Worm (Caenorhabditis elegans) whole organism, L2 larva: ENCODE measurements around the gene K02A6.1.
A peak's percentile ranks its signal among the peaks of the same experiment; 100 is the strongest.

ENCODE experiments used
- C34F6.9 ChIP-seq: fragments of 150-350 bp; optimal IDR thresholded peaks from 2 replicates; lab custom pipeline; 2014; ENCODE audit warnings: missing biosample characterization, missing genetic modification characterization
- F13H6.1 ChIP-seq: sonication (generic microtip); optimal IDR thresholded peaks from 2 replicates; lab custom pipeline; 2016; ENCODE audit warnings: missing genetic modification characterization, missing compliant biosample characterization
- Y55F3AM.14 ChIP-seq: fragments of 200-800 bp; sonication (Bioruptor generic); optimal IDR thresholded peaks from 2 replicates; lab custom pipeline; 2018; ENCODE audit warnings: mild to moderate bottlenecking, missing genetic modification characterization, missing compliant biosample characterization
- ZK546.5 ChIP-seq: sonication (generic microtip); optimal IDR thresholded peaks from 2 replicates; lab custom pipeline; 2017; ENCODE audit warnings: missing biosample characterization, missing genetic modification characterization
- alr-1 ChIP-seq: fragments of 150-350 bp; optimal IDR thresholded peaks from 2 replicates; lab custom pipeline; 2014; ENCODE audit warnings: missing biosample characterization, missing genetic modification characterization
- aly-2 ChIP-seq: fragments of 150-350 bp; optimal IDR thresholded peaks from 2 replicates; lab custom pipeline; 2014; ENCODE audit warnings: missing biosample characterization, missing genetic modification characterization
- ama-1 ChIP-seq: fragments of 150-350 bp; optimal IDR thresholded peaks from 2 replicates; lab custom pipeline; 2018; ENCODE audit warnings: inconsistent platforms
- blmp-1 ChIP-seq: sonication (generic microtip); optimal IDR thresholded peaks from 2 replicates; lab custom pipeline; 2017; ENCODE audit warnings: missing genetic modification characterization, mild to moderate bottlenecking, missing compliant biosample characterization, antibody characterized with exemption, moderate library complexity; ENCODE audit not compliant: insufficient read depth
- ceh-16 ChIP-seq: fragments of 150-350 bp; optimal IDR thresholded peaks from 2 replicates; lab custom pipeline; 2014; ENCODE audit warnings: missing biosample characterization, missing genetic modification characterization
- ceh-82 ChIP-seq: fragments of 150-350 bp; optimal IDR thresholded peaks from 2 replicates; lab custom pipeline; 2014; ENCODE audit warnings: missing biosample characterization, missing genetic modification characterization
- crh-2 ChIP-seq: sonication (generic microtip); optimal IDR thresholded peaks from 2 replicates; lab custom pipeline; 2017; ENCODE audit warnings: missing biosample characterization, missing genetic modification characterization
- dmd-4 ChIP-seq: sonication (generic microtip); optimal IDR thresholded peaks from 2 replicates; lab custom pipeline; 2017; ENCODE audit warnings: missing biosample characterization, missing genetic modification characterization
- egl-27 ChIP-seq: sonication (generic microtip); optimal IDR thresholded peaks from 3 replicates; lab custom pipeline; 2017; ENCODE audit warnings: missing biosample characterization, missing genetic modification reagents, missing genetic modification characterization
- elt-3 ChIP-seq: sonication (generic microtip); optimal IDR thresholded peaks from 2 replicates; lab custom pipeline; 2017; ENCODE audit warnings: missing biosample characterization, missing genetic modification characterization
- fos-1 ChIP-seq: fragments of 150-350 bp; optimal IDR thresholded peaks from 2 replicates; lab custom pipeline; 2014; ENCODE audit warnings: missing biosample characterization, missing genetic modification characterization
- gmeb-1 ChIP-seq: fragments of 150-350 bp; optimal IDR thresholded peaks from 2 replicates; lab custom pipeline; 2014; ENCODE audit warnings: missing biosample characterization, missing genetic modification characterization
- lin-11 ChIP-seq: fragments of 150-350 bp; sonication (generic microtip); optimal IDR thresholded peaks from 2 replicates; lab custom pipeline; 2014; ENCODE audit warnings: missing biosample characterization, missing genetic modification characterization, inconsistent platforms, mixed read lengths
- lin-13 ChIP-seq: fragments of 150-350 bp; optimal IDR thresholded peaks from 2 replicates; lab custom pipeline; 2014; ENCODE audit warnings: missing biosample characterization, missing genetic modification reagents, missing genetic modification characterization
- lin-39 ChIP-seq: fragments of 150-350 bp; optimal IDR thresholded peaks from 2 replicates; lab custom pipeline; 2014; ENCODE audit warnings: missing biosample characterization, missing genetic modification reagents, missing genetic modification characterization
- lsy-2 ChIP-seq, 2 experiments: fragments of 150-350 bp in 1 of 2; sonication (generic microtip) in 1 of 2; optimal IDR thresholded peaks; 2 replicates each; lab custom pipeline; 2014 to 2017; ENCODE audit warnings: missing biosample characterization in 2 of 2, missing genetic modification characterization in 2 of 2
- mab-5 ChIP-seq: fragments of 150-350 bp; optimal IDR thresholded peaks from 2 replicates; lab custom pipeline; 2014; ENCODE audit warnings: missing biosample characterization, missing genetic modification characterization
- mbf-1 ChIP-seq: sonication (generic microtip); optimal IDR thresholded peaks from 2 replicates; lab custom pipeline; 2017; ENCODE audit warnings: missing biosample characterization, missing genetic modification characterization
- mdl-1 ChIP-seq, 2 experiments: fragments of 150-350 bp in 1 of 2; sonication (generic microtip) in 1 of 2; optimal IDR thresholded peaks; 2 replicates each; lab custom pipeline; 2017; ENCODE audit warnings: missing biosample characterization in 2 of 2, missing genetic modification characterization in 2 of 2
- nhr-10 ChIP-seq: sonication (generic microtip); optimal IDR thresholded peaks from 2 replicates; lab custom pipeline; 2017; ENCODE audit warnings: missing biosample characterization, missing genetic modification characterization
- nhr-11 ChIP-seq: fragments of 150-350 bp; optimal IDR thresholded peaks from 2 replicates; lab custom pipeline; 2014; ENCODE audit warnings: missing biosample characterization, missing genetic modification characterization
- nhr-12 ChIP-seq: fragments of 150-350 bp; optimal IDR thresholded peaks from 2 replicates; lab custom pipeline; 2014; ENCODE audit warnings: missing biosample characterization, missing genetic modification characterization
- nhr-129 ChIP-seq: fragments of 150-350 bp; optimal IDR thresholded peaks from 2 replicates; lab custom pipeline; 2014; ENCODE audit warnings: missing biosample characterization, missing genetic modification characterization
- nhr-21 ChIP-seq: fragments of 150-350 bp; optimal IDR thresholded peaks from 2 replicates; lab custom pipeline; 2014; ENCODE audit warnings: missing biosample characterization, missing genetic modification characterization
- nhr-23 ChIP-seq: fragments of 150-350 bp; optimal IDR thresholded peaks from 2 replicates; lab custom pipeline; 2014; ENCODE audit warnings: missing biosample characterization, missing genetic modification reagents, missing genetic modification characterization
- nhr-237 ChIP-seq: fragments of 150-350 bp; optimal IDR thresholded peaks from 2 replicates; lab custom pipeline; 2014; ENCODE audit warnings: missing biosample characterization, missing genetic modification characterization
- nhr-25 ChIP-seq: fragments of 150-350 bp; sonication (generic microtip); optimal IDR thresholded peaks from 3 replicates; lab custom pipeline; 2014; ENCODE audit warnings: missing biosample characterization, missing genetic modification characterization
- nhr-6 ChIP-seq: fragments of 150-350 bp; optimal IDR thresholded peaks from 2 replicates; lab custom pipeline; 2014; ENCODE audit warnings: missing biosample characterization, missing genetic modification characterization
- peb-1 ChIP-seq: fragments of 150-350 bp; optimal IDR thresholded peaks from 2 replicates; lab custom pipeline; 2014; ENCODE audit warnings: missing biosample characterization, missing genetic modification characterization
- sem-4 ChIP-seq: fragments of 150-350 bp; optimal IDR thresholded peaks from 2 replicates; lab custom pipeline; 2014; ENCODE audit warnings: missing biosample characterization, missing genetic modification reagents, missing genetic modification characterization
- skn-1 ChIP-seq: sonication (generic microtip); optimal IDR thresholded peaks from 2 replicates; lab custom pipeline; 2017; ENCODE audit warnings: missing biosample characterization, missing genetic modification characterization
- sma-3 ChIP-seq: sonication (generic microtip); optimal IDR thresholded peaks from 2 replicates; lab custom pipeline; 2016; ENCODE audit warnings: missing genetic modification reagents, missing genetic modification characterization, missing compliant biosample characterization
- sma-9 ChIP-seq, 2 experiments: fragments of 150-350 bp in 1 of 2; sonication (generic microtip) in 1 of 2; optimal IDR thresholded peaks; 2 replicates each; lab custom pipeline; 2014 to 2016; ENCODE audit warnings: missing genetic modification characterization in 2 of 2, mild to moderate bottlenecking in 1 of 2, missing biosample characterization in 1 of 2, missing compliant biosample characterization in 1 of 2, missing genetic modification reagents in 1 of 2, moderate library complexity in 1 of 2
- snpc-4 ChIP-seq: fragments of 150-350 bp; optimal IDR thresholded peaks from 2 replicates; lab custom pipeline; 2014; ENCODE audit warnings: missing biosample characterization, missing genetic modification characterization
- unc-55 ChIP-seq: fragments of 150-350 bp; sonication (generic microtip); optimal IDR thresholded peaks from 3 replicates; lab custom pipeline; 2014; ENCODE audit warnings: missing biosample characterization, missing genetic modification reagents, missing genetic modification characterization
- unc-62 ChIP-seq: fragments of 150-350 bp; optimal IDR thresholded peaks from 2 replicates; lab custom pipeline; 2014; ENCODE audit warnings: missing biosample characterization, missing genetic modification reagents, missing genetic modification characterization
- zag-1 ChIP-seq: fragments of 150-350 bp; optimal IDR thresholded peaks from 2 replicates; lab custom pipeline; 2014; ENCODE audit warnings: missing biosample characterization, missing genetic modification characterization
- ztf-1 ChIP-seq: fragments of 200-800 bp; sonication (Bioruptor generic); conservative IDR thresholded peaks from 2 replicates; pipeline ENCODE4 v1.3.6; 2022; ENCODE audit warnings: missing genetic modification characterization, missing compliant biosample characterization
- ztf-11 ChIP-seq: sonication (generic microtip); optimal IDR thresholded peaks from 2 replicates; lab custom pipeline; 2017; ENCODE audit warnings: missing biosample characterization, missing genetic modification characterization
- ztf-4 ChIP-seq: fragments of 150-350 bp; optimal IDR thresholded peaks from 2 replicates; lab custom pipeline; 2014; ENCODE audit warnings: missing biosample characterization, missing genetic modification characterization

K02A6.1 gene

ce11 chrX:8231858-8232257 lies 12.3 kb downstream of the K02A6.1 start, which contains the start of gene K02A6.3 (continued):
- TF ChIP-seq gmeb-1 (tag; lab: Kevin White, UChicago), result peak; percentile 76
- TF ChIP-seq mdl-1 (tag; optimal IDR thresholded peaks at IDR 0.05; lab: Kevin White, UChicago), result peak; percentile 88 to 97
- no peak for TF ChIP-seq aly-2
- peak; percentile 93 for TF ChIP-seq blmp-1
- peak; percentile 92 for TF ChIP-seq nhr-21 (tag; lab: Kevin White, UChicago)
- no peak for TF ChIP-seq peb-1 (tag; lab: Kevin White, UChicago)
- TF ChIP-seq ceh-82, result no peak
- no peak for TF ChIP-seq elt-3 (tag; lab: Kevin White, UChicago)
- TF ChIP-seq ztf-11, result no peak
- TF ChIP-seq ama-1, result peak; percentile 29
- no peak for TF ChIP-seq nhr-23 (tag; lab: Kevin White, UChicago)
- TF ChIP-seq lin-13 (GFP tag; lab: Kevin White, UChicago), result peak; percentile 53
- TF ChIP-seq unc-55, result peak; percentile 61
- TF ChIP-seq unc-62, result no peak
- TF ChIP-seq nhr-237, result no peak
- peak; percentile 94 for TF ChIP-seq C34F6.9 (tag; lab: Kevin White, UChicago)
- no peak for TF ChIP-seq zag-1 (tag; lab: Kevin White, UChicago)
- TF ChIP-seq nhr-11 (tag; lab: Kevin White, UChicago), result no peak
- no peak for TF ChIP-seq nhr-10 (tag; lab: Kevin White, UChicago)
- TF ChIP-seq egl-27 (tag; lab: Kevin White, UChicago), result peak; percentile 48
- peak; percentile 79 for TF ChIP-seq Y55F3AM.14 (GFP tag; lab: Kevin White, UChicago)
- TF ChIP-seq ZK546.5 (tag; lab: Kevin White, UChicago), result no peak
- TF ChIP-seq, all 48 proteins: peak for 25

ce11 chrX:8233554-8233953 lies 14.0 kb downstream of the K02A6.1 start:
- TF ChIP-seq alr-1 (tag; lab: Kevin White, UChicago) (no peak), mdl-1 (tag; optimal IDR thresholded peaks at IDR 0.05; lab: Kevin White, UChicago) (no peak), C34F6.9 (tag; lab: Kevin White, UChicago) (no peak), mab-5 (tag; lab: Kevin White, UChicago) (no peak), blmp-1 (no peak), nhr-129 (peak; percentile 59), skn-1 (tag; lab: Kevin White, UChicago) (no peak), nhr-21 (tag; lab: Kevin White, UChicago) (no peak), sma-3 (GFP tag; lab: Kevin White, UChicago) (peak; percentile 28), elt-3 (tag; lab: Kevin White, UChicago) (no peak), aly-2 (no peak), lsy-2 (tag; optimal IDR thresholded peaks at IDR 0.05; lab: Kevin White, UChicago) (no peak), mbf-1 (no peak), nhr-25 (tag; lab: Kevin White, UChicago) (no peak), lin-13 (GFP tag; lab: Kevin White, UChicago) (no peak), ama-1 (peak; percentile 52), sem-4 (tag; lab: Kevin White, UChicago) (no peak), zag-1 (tag; lab: Kevin White, UChicago) (no peak)
- TF ChIP-seq, all 48 proteins: peak for 3

ce11 chrX:8235994-8236393 lies 16.5 kb downstream of the K02A6.1 start, which contains the start of gene M60.4:
M60.4 (minus strand) TSS chrX:8236314.
- no peak for TF ChIP-seq mbf-1
- no peak for TF ChIP-seq unc-55
- TF ChIP-seq crh-2 (tag; lab: Kevin White, UChicago), result peak; percentile 70
- peak; percentile 80 for TF ChIP-seq sma-3 (GFP tag; lab: Kevin White, UChicago)
- TF ChIP-seq snpc-4, result no peak
- peak; percentile 58 for TF ChIP-seq lin-13 (GFP tag; lab: Kevin White, UChicago)
- TF ChIP-seq ztf-4 (tag; lab: Kevin White, UChicago), result peak; percentile 82
- no peak for TF ChIP-seq lin-11 (tag; lab: Kevin White, UChicago)
- TF ChIP-seq peb-1 (tag; lab: Kevin White, UChicago), result no peak
- peak; percentile 7 for TF ChIP-seq fos-1
- no peak for TF ChIP-seq ztf-1 (GFP tag; lab: Robert Waterston, UW)
- peak; percentile 44 to 48 for TF ChIP-seq mdl-1 (tag; optimal IDR thresholded peaks at IDR 0.05; lab: Kevin White, UChicago)
- peak; percentile 10 for TF ChIP-seq egl-27 (tag; lab: Kevin White, UChicago)
- TF ChIP-seq F13H6.1 (tag; lab: Kevin White, UChicago), result peak; percentile 47
- TF ChIP-seq ZK546.5 (tag; lab: Kevin White, UChicago), result no peak
- TF ChIP-seq nhr-25 (tag; lab: Kevin White, UChicago), result peak; percentile 94
- TF ChIP-seq nhr-6, result peak; percentile 74
- peak; percentile 35 for TF ChIP-seq C34F6.9 (tag; lab: Kevin White, UChicago)
- peak; percentile 56 for TF ChIP-seq gmeb-1 (tag; lab: Kevin White, UChicago)
- no peak for TF ChIP-seq sem-4 (tag; lab: Kevin White, UChicago)
- TF ChIP-seq lin-39, result no peak
- no peak for TF ChIP-seq ama-1
- no peak for TF ChIP-seq dmd-4 (tag; lab: Kevin White, UChicago)
- peak; percentile 78 for TF ChIP-seq blmp-1
- no peak for TF ChIP-seq aly-2
- TF ChIP-seq lsy-2 (tag; optimal IDR thresholded peaks at IDR 0.05; lab: Kevin White, UChicago), result peak in 1 of 2 experiments; percentile 47
- TF ChIP-seq nhr-12 (tag; lab: Kevin White, UChicago), result no peak
- no peak for TF ChIP-seq ceh-16 (tag; lab: Kevin White, UChicago)
- peak; percentile 91 for TF ChIP-seq nhr-129
- TF ChIP-seq sma-9 (GFP tag; optimal IDR thresholded peaks at IDR 0.05; lab: Kevin White, UChicago), result peak; percentile 79
- TF ChIP-seq sma-9 (tag; optimal IDR thresholded peaks at IDR 0.05; lab: Kevin White, UChicago), result no peak
